Worm (Caenorhabditis elegans) whole organism, L4 larva: ENCODE data around the gene vars-1.

Experiments used
- F49E8.2 ChIP-seq: sonication (generic microtip); optimal IDR thresholded peaks from 2 replicates; lab custom pipeline; 2016; ENCODE audit warnings: missing compliant biosample characterization, mild to moderate bottlenecking, missing genetic modification characterization, borderline replicate concordance
- Y48G9A.11 ChIP-seq: fragments of 200-800 bp; sonication (Bioruptor generic); IDR thresholded peaks from 2 replicates; pipeline ENCODE4 v1.3.6; 2022; ENCODE audit warnings: missing genetic modification reagents, missing genetic modification characterization, missing compliant biosample characterization
- Y75B8A.6 ChIP-seq: fragments of 200-800 bp; sonication (Bioruptor generic); IDR thresholded peaks from 2 replicates; pipeline ENCODE4 v1.3.6; 2022; ENCODE audit warnings: missing genetic modification reagents, missing genetic modification characterization, missing compliant biosample characterization
- ZK546.5 ChIP-seq, 2 experiments: sonication (generic microtip); optimal IDR thresholded peaks; 2 replicates each; lab custom pipeline; 2017; ENCODE audit warnings: missing biosample characterization in 2 of 2, missing genetic modification characterization in 2 of 2
- aha-1 ChIP-seq: fragments of 150-350 bp; peaks from one replicate; lab custom pipeline; 2014; ENCODE audit warnings: missing biosample characterization, missing genetic modification characterization
- aly-2 ChIP-seq: sonication (generic microtip); optimal IDR thresholded peaks from 2 replicates; lab custom pipeline; 2018; ENCODE audit warnings: missing biosample characterization, missing genetic modification characterization
- ceh-28 ChIP-seq: fragments of 150-350 bp; optimal IDR thresholded peaks from 2 replicates; lab custom pipeline; 2014; ENCODE audit warnings: missing biosample characterization, missing genetic modification reagents, missing genetic modification characterization
- ceh-62 ChIP-seq: sonication (generic microtip); optimal IDR thresholded peaks from 2 replicates; lab custom pipeline; 2017; ENCODE audit warnings: missing biosample characterization, missing genetic modification characterization
- ceh-82 ChIP-seq: sonication (generic microtip); optimal IDR thresholded peaks from 2 replicates; lab custom pipeline; 2017; ENCODE audit warnings: missing biosample characterization, missing genetic modification characterization
- ces-1 ChIP-seq: fragments of 150-350 bp; sonication (generic microtip); optimal IDR thresholded peaks from 4 replicates; lab custom pipeline; 2014; ENCODE audit warnings: missing biosample characterization, missing genetic modification reagents, missing genetic modification characterization
- cey-2 ChIP-seq: sonication (generic microtip); optimal IDR thresholded peaks from 3 replicates; lab custom pipeline; 2017; ENCODE audit warnings: missing genetic modification characterization, mild to moderate bottlenecking, missing compliant biosample characterization, antibody characterized with exemption, borderline replicate concordance; ENCODE audit not compliant: insufficient read depth
- daf-16 ChIP-seq, 3 experiments: sonication (generic microtip); optimal IDR thresholded peaks; 2 replicates each; lab custom pipeline; 2016 to 2017; ENCODE audit warnings: missing genetic modification characterization in 3 of 3, missing genetic modification reagents in 3 of 3, mild to moderate bottlenecking in 2 of 3, missing compliant biosample characterization in 2 of 3, missing biosample characterization in 1 of 3, moderate library complexity in 1 of 3
- daf-8 ChIP-seq: fragments of 200-800 bp; sonication (Bioruptor generic); IDR thresholded peaks from 2 replicates; pipeline ENCODE4 v1.3.6; 2022; ENCODE audit warnings: missing genetic modification characterization, missing compliant biosample characterization
- dmd-6 ChIP-seq: fragments of 200-800 bp; sonication (Bioruptor generic); IDR thresholded peaks from 2 replicates; pipeline ENCODE4 v1.3.6; 2022; ENCODE audit warnings: missing genetic modification reagents, missing genetic modification characterization, missing compliant biosample characterization
- dmd-8 ChIP-seq: fragments of 200-800 bp; sonication (Bioruptor generic); IDR thresholded peaks from 2 replicates; pipeline ENCODE4 v1.3.6; 2022; ENCODE audit warnings: missing genetic modification characterization, missing compliant biosample characterization
- duxl-1 ChIP-seq: sonication (generic microtip); optimal IDR thresholded peaks from 2 replicates; lab custom pipeline; 2016; ENCODE audit warnings: mild to moderate bottlenecking, missing genetic modification characterization, moderate library complexity, missing compliant biosample characterization; ENCODE audit not compliant: poor library complexity
- egl-27 ChIP-seq: sonication (generic microtip); optimal IDR thresholded peaks from 3 replicates; lab custom pipeline; 2017; ENCODE audit warnings: missing biosample characterization, missing genetic modification reagents, missing genetic modification characterization
- fos-1 ChIP-seq: fragments of 150-350 bp; optimal IDR thresholded peaks from 2 replicates; lab custom pipeline; 2014; ENCODE audit warnings: missing biosample characterization, missing genetic modification characterization
- hlh-11 ChIP-seq: fragments of 200-800 bp; sonication (Bioruptor generic); optimal IDR thresholded peaks from 2 replicates; lab custom pipeline; 2018; ENCODE audit warnings: mild to moderate bottlenecking, missing genetic modification characterization, missing compliant biosample characterization
- hmg-1.1 ChIP-seq: fragments of 200-800 bp; sonication (Bioruptor generic); IDR thresholded peaks from 2 replicates; pipeline ENCODE4 v1.3.6; 2022; ENCODE audit warnings: missing genetic modification reagents, missing genetic modification characterization, missing compliant biosample characterization
- lim-7 ChIP-seq: fragments of 200-800 bp; sonication (Bioruptor generic); IDR thresholded peaks from 2 replicates; pipeline ENCODE4 v1.3.6; 2022; ENCODE audit warnings: missing genetic modification characterization, missing compliant biosample characterization
- lin-1 ChIP-seq: fragments of 200-800 bp; sonication (Bioruptor generic); IDR thresholded peaks from 2 replicates; pipeline ENCODE4 v1.3.6; 2022; ENCODE audit warnings: missing genetic modification reagents, missing genetic modification characterization, missing compliant biosample characterization
- lin-13 ChIP-seq: fragments of 150-350 bp; optimal IDR thresholded peaks from 2 replicates; lab custom pipeline; 2014; ENCODE audit warnings: missing biosample characterization, missing genetic modification reagents, missing genetic modification characterization
- lin-15B ChIP-seq: fragments of 150-350 bp; sonication (generic microtip); optimal IDR thresholded peaks from 3 replicates; lab custom pipeline; 2014; ENCODE audit warnings: missing biosample characterization, missing genetic modification characterization
- lin-29 ChIP-seq: fragments of 200-800 bp; sonication (Bioruptor generic); IDR thresholded peaks from 2 replicates; pipeline ENCODE4 v1.3.6; 2022; ENCODE audit warnings: missing genetic modification reagents, missing genetic modification characterization, missing compliant biosample characterization
- lin-38 ChIP-seq: fragments of 200-800 bp; sonication (Bioruptor generic); IDR thresholded peaks from 2 replicates; pipeline ENCODE4 v1.3.6; 2022; ENCODE audit warnings: missing genetic modification reagents, missing genetic modification characterization, missing compliant biosample characterization
- lsy-2 ChIP-seq, 2 experiments: fragments of 150-350 bp in 1 of 2; sonication (generic microtip) in 1 of 2; optimal IDR thresholded peaks; 2 replicates each; lab custom pipeline; 2014 to 2017; ENCODE audit warnings: missing biosample characterization in 2 of 2, missing genetic modification characterization in 2 of 2
- mdl-1 ChIP-seq, 2 experiments: fragments of 150-350 bp in 1 of 2; sonication (generic microtip) in 1 of 2; optimal IDR thresholded peaks; 2 replicates each; lab custom pipeline; 2014 to 2017; ENCODE audit warnings: missing biosample characterization in 2 of 2, missing genetic modification characterization in 2 of 2
- mdt-29 ChIP-seq: fragments of 200-800 bp; sonication (Bioruptor generic); IDR thresholded peaks from 2 replicates; pipeline ENCODE4 v1.3.6; 2022; ENCODE audit warnings: missing genetic modification reagents, missing genetic modification characterization, missing compliant biosample characterization
- nhr-25 ChIP-seq: sonication (generic microtip); optimal IDR thresholded peaks from 2 replicates; lab custom pipeline; 2017; ENCODE audit warnings: missing genetic modification characterization, mild to moderate bottlenecking, missing compliant biosample characterization, antibody characterized with exemption, moderate library complexity, borderline replicate concordance; ENCODE audit not compliant: insufficient read depth
- nhr-28 ChIP-seq: fragments of 150-350 bp; optimal IDR thresholded peaks from 2 replicates; lab custom pipeline; 2014; ENCODE audit warnings: missing biosample characterization, missing genetic modification characterization
- nhr-48 ChIP-seq: sonication (generic microtip); optimal IDR thresholded peaks from 2 replicates; lab custom pipeline; 2016; ENCODE audit warnings: mild to moderate bottlenecking, missing genetic modification characterization, missing compliant biosample characterization
- nhr-76 ChIP-seq: fragments of 150-350 bp; optimal IDR thresholded peaks from 2 replicates; lab custom pipeline; 2014; ENCODE audit warnings: missing biosample characterization, missing genetic modification characterization
- pqm-1 ChIP-seq: sonication (generic microtip); optimal IDR thresholded peaks from 2 replicates; lab custom pipeline; 2017; ENCODE audit warnings: missing biosample characterization, missing genetic modification characterization
- rbr-2 ChIP-seq: sonication (generic microtip); optimal IDR thresholded peaks from 2 replicates; lab custom pipeline; 2016; ENCODE audit warnings: missing genotype, missing genetic modification characterization, missing compliant biosample characterization
- sdz-12 ChIP-seq: fragments of 200-800 bp; sonication (Bioruptor generic); optimal IDR thresholded peaks from 2 replicates; lab custom pipeline; 2018; ENCODE audit warnings: mild to moderate bottlenecking, missing genetic modification characterization, missing compliant biosample characterization
- set-16 ChIP-seq: fragments of 200-800 bp; sonication (Bioruptor generic); IDR thresholded peaks from 2 replicates; pipeline ENCODE4 v1.3.6; 2022; ENCODE audit warnings: missing genetic modification reagents, missing genetic modification characterization, missing compliant biosample characterization
- skn-1 ChIP-seq: fragments of 150-350 bp; optimal IDR thresholded peaks from 2 replicates; lab custom pipeline; 2014; ENCODE audit warnings: missing biosample characterization, missing genetic modification characterization
- snpc-1.2 ChIP-seq: fragments of 200-800 bp; sonication (Bioruptor generic); IDR thresholded peaks from 2 replicates; pipeline ENCODE4 v1.3.6; 2022; ENCODE audit warnings: missing genetic modification reagents, missing genetic modification characterization, missing compliant biosample characterization
- spr-1 ChIP-seq: sonication (generic microtip); optimal IDR thresholded peaks from 2 replicates; lab custom pipeline; 2016; ENCODE audit warnings: mild to moderate bottlenecking, missing genetic modification characterization, missing compliant biosample characterization
- unc-130 ChIP-seq: sonication (generic microtip); optimal IDR thresholded peaks from 2 replicates; lab custom pipeline; 2016; ENCODE audit warnings: missing genetic modification reagents, missing genetic modification characterization, missing compliant biosample characterization
- unc-62 ChIP-seq, 3 experiments: fragments of 150-350 bp in 1 of 3; sonication (generic microtip); optimal IDR thresholded peaks in 2 of 3; peaks in 1 of 3; 1 replicate in 1 of 3; 2 replicates in 2 of 3; lab custom pipeline; 2014 to 2017; ENCODE audit warnings: missing biosample characterization in 3 of 3, missing genetic modification characterization in 3 of 3, missing genetic modification reagents in 3 of 3, missing genotype in 1 of 3
- zfp-3 ChIP-seq: fragments of 200-800 bp; sonication (Bioruptor generic); conservative IDR thresholded peaks from 2 replicates; pipeline ENCODE4 v1.3.6; 2022; ENCODE audit warnings: missing genetic modification reagents, missing genetic modification characterization, missing compliant biosample characterization
- ztf-11 ChIP-seq: fragments of 150-350 bp; optimal IDR thresholded peaks from 2 replicates; lab custom pipeline; 2014; ENCODE audit warnings: missing biosample characterization, missing genetic modification characterization

Gene vars-1

ce11 chrV:8026343-8026742, 4.9 kb upstream of the vars-1 start, which contains the start of gene F43H9.4 (continued):
- TF ChIP-seq skn-1 (tag; lab: Kevin White, UChicago) = no peak
- no peak for TF ChIP-seq lin-1 (GFP tag; lab: Robert Waterston, UW)
- TF ChIP-seq duxl-1 (tag; lab: Kevin White, UChicago) = no peak
- no peak for TF ChIP-seq egl-27
- no peak for TF ChIP-seq spr-1
- TF ChIP-seq hmg-1.1 = no peak
- TF ChIP-seq pqm-1 = no peak
- TF ChIP-seq mdt-29 (GFP tag; lab: Robert Waterston, UW) = no peak
- no peak for TF ChIP-seq Y48G9A.11
- TF ChIP-seq cey-2 (tag; lab: Kevin White, UChicago) = peak; percentile 86
- no peak for TF ChIP-seq ces-1 (GFP tag; lab: Kevin White, UChicago)
- TF ChIP-seq hlh-11 (tag; lab: Kevin White, UChicago) = peak; percentile 51
- TF ChIP-seq daf-8 (GFP tag; lab: Robert Waterston, UW) = no peak
- no peak for TF ChIP-seq ceh-28 (tag; lab: Kevin White, UChicago)
- TF ChIP-seq fos-1 (tag; lab: Kevin White, UChicago) = no peak
- no peak for TF ChIP-seq sdz-12 (GFP tag; lab: Kevin White, UChicago)
- peak; percentile 79 to 89 for TF ChIP-seq mdl-1 (tag; optimal IDR thresholded peaks at IDR 0.05; lab: Kevin White, UChicago)
- TF ChIP-seq aly-2 = no peak
- peak in 1 of 2 experiments; percentile 99 for TF ChIP-seq unc-62 (GFP tag; optimal IDR thresholded peaks at IDR 0.05 in 1 of 2; lab: Kevin White, UChicago)
- no peak for TF ChIP-seq unc-62 (tag; optimal IDR thresholded peaks at IDR 0.05; lab: Kevin White, UChicago)
- no peak for TF ChIP-seq nhr-25 (tag; lab: Kevin White, UChicago)
- TF ChIP-seq ceh-82 (tag; lab: Kevin White, UChicago) = no peak
- no peak for TF ChIP-seq rbr-2 (tag; lab: Kevin White, UChicago)

- peak; percentile 18 for TF ChIP-seq nhr-48 (tag; lab: Kevin White, UChicago)
- TF ChIP-seq lin-15B (tag; lab: Kevin White, UChicago) = no peak
- no peak for TF ChIP-seq daf-16 (GFP tag; optimal IDR thresholded peaks at IDR 0.05; lab: Kevin White, UChicago)
- TF ChIP-seq daf-16 (tag; optimal IDR thresholded peaks at IDR 0.05; lab: Kevin White, UChicago) = peak; percentile 73
- TF ChIP-seq nhr-28 (tag; lab: Kevin White, UChicago) = peak; percentile 60
- peak; percentile 39 for TF ChIP-seq dmd-6 (GFP tag; lab: Robert Waterston, UW)
- 0 out of 2 replicates have a peak, but pooled peaks have one; percentile 26 for TF ChIP-seq Y75B8A.6 (GFP tag; lab: Robert Waterston, UW)
- TF ChIP-seq hlh-11 (tag; lab: Kevin White, UChicago) = no peak
- peak; percentile 3 for TF ChIP-seq nhr-76 (tag; lab: Kevin White, UChicago)
- no peak for TF ChIP-seq lim-7 (GFP tag; lab: Robert Waterston, UW)
- TF ChIP-seq ces-1 (GFP tag; lab: Kevin White, UChicago) = no peak
- TF ChIP-seq lin-29 (GFP tag; lab: Robert Waterston, UW) = no peak
- TF ChIP-seq pqm-1 = peak; percentile 5
- TF ChIP-seq zfp-3 (GFP tag; lab: Robert Waterston, UW) = no peak
Observed at ce11 chrV:8027429-8028142, 3.6 kb upstream of the vars-1 start.

ce11 chrV:8028825-8029489, 2.3 kb upstream of the vars-1 start, which contains the start of gene oma-2:
Gene oma-2 (plus strand): TSS chrV:8029439.
- no peak for TF ChIP-seq Y48G9A.11
- TF ChIP-seq aly-2 = no peak
- TF ChIP-seq lin-38 (GFP tag; lab: Robert Waterston, UW) = peak; percentile 34
- peak; percentile 33 for TF ChIP-seq lin-13 (GFP tag; lab: Kevin White, UChicago)
- TF ChIP-seq dmd-8 (GFP tag; lab: Robert Waterston, UW) = no peak
- peak in 1 of 2 experiments; percentile 25 for TF ChIP-seq lsy-2 (tag; optimal IDR thresholded peaks at IDR 0.05; lab: Kevin White, UChicago)
- TF ChIP-seq Y75B8A.6 (GFP tag; lab: Robert Waterston, UW) = no peak
- TF ChIP-seq lin-29 (GFP tag; lab: Robert Waterston, UW) = no peak
- no peak for TF ChIP-seq ZK546.5 (tag; optimal IDR thresholded peaks at IDR 0.05; lab: Kevin White, UChicago)
- TF ChIP-seq ceh-62 = no peak
- TF ChIP-seq unc-130 (GFP tag; lab: Kevin White, UChicago) = peak; percentile 33
- TF ChIP-seq set-16 (GFP tag; lab: Robert Waterston, UW) = no peak
- no peak for TF ChIP-seq daf-16 (GFP tag; optimal IDR thresholded peaks at IDR 0.05; lab: Kevin White, UChicago)
- TF ChIP-seq daf-16 (tag; optimal IDR thresholded peaks at IDR 0.05; lab: Kevin White, UChicago) = no peak
- TF ChIP-seq aha-1 = no peak
- peak; percentile 35 for TF ChIP-seq F49E8.2
- no peak for TF ChIP-seq lin-15B (tag; lab: Kevin White, UChicago)
- TF ChIP-seq ztf-11 (tag; lab: Kevin White, UChicago) = no peak
- no peak for TF ChIP-seq snpc-1.2 (GFP tag; lab: Robert Waterston, UW)
- no peak for TF ChIP-seq spr-1
